Worm (Caenorhabditis elegans): Measurements from ENCODE around the gene otub-3.

Gene otub-3

ce11 chrIV:8772800-8773256, 44.9 kb downstream of the otub-3 start, which contains the start of gene F20C5.6:
F20C5.6 (minus strand) TSS chrIV:8773206.
- TF ChIP-seq efl-1 (optimal IDR thresholded peaks at IDR 0.05) (no peak), efl-1 (GFP tag; optimal IDR thresholded peaks at IDR 0.05 in 1 of 2) (peak in 1 of 2 experiments; percentile 26), fkh-10 (GFP tag; optimal IDR thresholded peaks at IDR 0.05) (no peak)

- no peak for TF ChIP-seq zag-1 (tag; optimal IDR thresholded peaks at IDR 0.05)
- TF ChIP-seq efl-3 (GFP tag; optimal IDR thresholded peaks at IDR 0.05): no peak
- no peak for TF ChIP-seq nhr-237 (tag; optimal IDR thresholded peaks at IDR 0.05)
- no peak for TF ChIP-seq unc-86 (tag; optimal IDR thresholded peaks at IDR 0.05)
- TF ChIP-seq isw-1 (GFP tag; IDR thresholded peaks at IDR 0.05): no peak
- no peak for TF ChIP-seq nhr-28 (tag; optimal IDR thresholded peaks at IDR 0.05)
- no peak for TF ChIP-seq grh-1 (GFP tag; IDR thresholded peaks at IDR 0.05)
- TF ChIP-seq nhr-12 (tag; optimal IDR thresholded peaks at IDR 0.05): no peak
- TF ChIP-seq ces-1 (GFP tag; optimal IDR thresholded peaks at IDR 0.05): no peak
These were observed 50.1 kb downstream of the otub-3 start, which contains the start of gene C33D9.6 for ce11 chrIV:8778045-8778444. C33D9.6 (minus strand) TSS chrIV:8778145.

Measured in whole organism, L1 larva.